Worm (Caenorhabditis elegans) whole organism, midembryonic: ENCODE data around the gene Y66D12A.19.

Source experiments
- ref-1 ChIP-seq: fragments of 200-800 bp; sonication (Bioruptor generic); conservative IDR thresholded peaks from 2 replicates; pipeline ENCODE4 v1.3.6; 2022; ENCODE audit warnings: missing genetic modification reagents, missing genetic modification characterization, missing compliant biosample characterization
- tab-1 ChIP-seq: fragments of 200-800 bp; sonication (Bioruptor generic); IDR thresholded peaks from 2 replicates; pipeline ENCODE4 v1.3.6; 2022; ENCODE audit warnings: missing genetic modification characterization, missing compliant biosample characterization

- TF ChIP-seq tab-1 (GFP tag; lab: Robert Waterston, UW) (no peak), ref-1 (no peak)
These were observed 26.6 kb downstream of the Y66D12A.19 start for ce11 chrIII:11535453-11535852.
